Worm (Caenorhabditis elegans) whole organism, L1 larva: ENCODE measurements around the gene cogc-4.

Source experiments
- Y116A8C.19 ChIP-seq: sonication (generic microtip); optimal IDR thresholded peaks from 2 replicates; lab custom pipeline; 2016; ENCODE audit warnings: missing compliant biosample characterization, missing genetic modification characterization, borderline replicate concordance
- blmp-1 ChIP-seq: fragments of 150-350 bp; optimal IDR thresholded peaks from 2 replicates; lab custom pipeline; 2014; ENCODE audit warnings: missing biosample characterization, missing genetic modification characterization
- dpl-1 ChIP-seq, 3 experiments: fragments of 150-350 bp in 2 of 3; sonication (generic microtip) in 1 of 3; optimal IDR thresholded peaks; 2 replicates each; lab custom pipeline; 2014 to 2017; ENCODE audit warnings: missing biosample characterization in 3 of 3, missing genetic modification characterization in 3 of 3, missing genetic modification reagents in 3 of 3
- efl-1 ChIP-seq, 4 experiments: fragments of 150-350 bp; optimal IDR thresholded peaks in 3 of 4; peaks in 1 of 4; 1 replicate in 1 of 4; 2 replicates in 3 of 4; lab custom pipeline; 2014; ENCODE audit warnings: missing biosample characterization in 2 of 4, missing genetic modification characterization in 2 of 4, missing genetic modification reagents in 2 of 4
- efl-3 ChIP-seq: fragments of 200-800 bp; sonication (Bioruptor generic); optimal IDR thresholded peaks from 2 replicates; lab custom pipeline; 2018; ENCODE audit warnings: mild to moderate bottlenecking, missing genetic modification characterization, missing compliant biosample characterization
- fkh-8 ChIP-seq: sonication (generic microtip); optimal IDR thresholded peaks from 2 replicates; lab custom pipeline; 2016; ENCODE audit warnings: mild to moderate bottlenecking, missing genetic modification characterization, missing compliant biosample characterization
- mdl-1 ChIP-seq, 2 experiments: fragments of 150-350 bp; optimal IDR thresholded peaks; 2 replicates each; lab custom pipeline; 2014 to 2017; ENCODE audit warnings: missing biosample characterization in 2 of 2, missing genetic modification characterization in 2 of 2, inconsistent platforms in 1 of 2
- nhr-12 ChIP-seq: sonication (generic microtip); optimal IDR thresholded peaks from 2 replicates; lab custom pipeline; 2017; ENCODE audit warnings: missing biosample characterization, missing genetic modification characterization
- pag-3 ChIP-seq: sonication (generic microtip); optimal IDR thresholded peaks from 2 replicates; lab custom pipeline; 2017; ENCODE audit warnings: missing genetic modification characterization, mild to moderate bottlenecking, missing compliant biosample characterization, antibody characterized with exemption, borderline replicate concordance; ENCODE audit not compliant: insufficient read depth
- snpc-4 ChIP-seq: fragments of 150-350 bp; optimal IDR thresholded peaks from 2 replicates; lab custom pipeline; 2014; ENCODE audit warnings: missing biosample characterization, missing genetic modification characterization
- unc-86 ChIP-seq: sonication (generic microtip); optimal IDR thresholded peaks from 2 replicates; lab custom pipeline; 2016; ENCODE audit warnings: missing genetic modification characterization, missing compliant biosample characterization
- zag-1 ChIP-seq: fragments of 150-350 bp; optimal IDR thresholded peaks from 2 replicates; lab custom pipeline; 2014; ENCODE audit warnings: missing biosample characterization, missing genetic modification characterization
- ztf-11 ChIP-seq, 2 experiments: sonication (generic microtip); optimal IDR thresholded peaks; 2 replicates each; lab custom pipeline; 2016 to 2017; ENCODE audit warnings: missing genetic modification characterization in 2 of 2, missing biosample characterization in 1 of 2, missing compliant biosample characterization in 1 of 2

- TF ChIP-seq fkh-8 (tag; lab: Kevin White, UChicago) (no peak), ztf-11 (tag; optimal IDR thresholded peaks at IDR 0.05; lab: Kevin White, UChicago) (no peak), dpl-1 (GFP tag; optimal IDR thresholded peaks at IDR 0.05; lab: Kevin White, UChicago) (no peak), blmp-1 (no peak), unc-86 (tag; lab: Kevin White, UChicago) (no peak), zag-1 (tag; lab: Kevin White, UChicago) (no peak), snpc-4 (tag; lab: Kevin White, UChicago) (no peak), Y116A8C.19 (tag; lab: Kevin White, UChicago) (no peak), efl-1 (optimal IDR thresholded peaks at IDR 0.05; lab: Kevin White, UChicago) (no peak), efl-1 (GFP tag; optimal IDR thresholded peaks at IDR 0.05 in 1 of 2; lab: Kevin White, UChicago) (no peak), mdl-1 (tag; optimal IDR thresholded peaks at IDR 0.05; lab: Kevin White, UChicago) (no peak), efl-3 (GFP tag; lab: Kevin White, UChicago) (no peak), pag-3 (tag; lab: Kevin White, UChicago) (no peak), nhr-12 (no peak)
Measured at ce11 chrII:1398396-1398795, 4.8 kb upstream of the cogc-4 start, which contains the start of gene F54D12.2.
